Fruit fly (Drosophila melanogaster) S2 (cell line): ENCODE data around the gene Samuel.

Source experiments
- CG8478 ChIP-seq: fragments of >200 bp; optimal IDR thresholded peaks from 2 replicates; lab custom pipeline; 2018
- CTCF ChIP-seq, 2 experiments: fragments of >200 bp; optimal IDR thresholded peaks; 2 replicates each; lab custom pipeline; 2018

DNA sequence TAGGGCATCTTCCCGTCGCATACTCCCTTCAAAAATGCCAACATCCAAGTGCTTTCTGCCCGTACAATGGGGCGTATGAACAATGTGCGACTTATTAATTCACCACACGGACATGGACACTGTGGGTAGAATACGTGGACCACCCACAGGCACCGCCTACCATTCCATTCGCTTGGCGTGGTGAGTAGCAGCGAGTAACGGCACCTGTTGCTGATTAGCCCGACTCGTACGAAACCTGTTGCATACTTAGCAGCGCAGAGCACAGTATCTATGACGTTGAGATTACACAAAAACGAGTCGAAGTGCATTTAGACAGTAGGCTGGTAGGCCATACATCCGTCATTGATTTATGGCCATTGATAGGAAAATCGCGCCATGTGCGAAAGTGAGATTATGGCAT lies 15.2 kb upstream of the Samuel start:
- no peak for TF ChIP-seq CTCF (optimal IDR thresholded peaks at IDR 0.05; lab: Kevin White, UChicago)
- TF ChIP-seq CG8478, result no peak
